Fruit fly (Drosophila melanogaster) whole organism, embryonic: ENCODE measurements around the gene dome.
A peak's percentile ranks its signal among the peaks of the same experiment; 100 is the strongest.

Experiments used
- CG12391 ChIP-seq: fragments of 200-800 bp; sonication (Bioruptor generic); optimal IDR thresholded peaks from 3 replicates; lab custom pipeline; 2018; ENCODE audit warnings: missing biosample characterization, mild to moderate bottlenecking, missing genetic modification characterization, moderate library complexity
- CG12659 ChIP-seq: fragments of 200-800 bp; sonication (Bioruptor generic); optimal IDR thresholded peaks from 3 replicates; lab custom pipeline; 2017; ENCODE audit warnings: mild to moderate bottlenecking, missing biosample characterization, missing genetic modification reagents, missing genetic modification characterization
- CG13287 ChIP-seq: fragments of 200-800 bp; sonication (Bioruptor generic); IDR thresholded peaks from 2 replicates; pipeline ENCODE4 v1.3.6; 2022; ENCODE audit warnings: missing biosample characterization, missing genetic modification characterization; ENCODE audit not compliant: partially characterized antibody
- CG15696 ChIP-seq: fragments of 200-800 bp; sonication (Bioruptor generic); optimal IDR thresholded peaks from 2 replicates; lab custom pipeline; 2019; ENCODE audit warnings: missing biosample characterization, mild to moderate bottlenecking, missing genetic modification characterization, moderate library complexity
- CG16813 ChIP-seq: fragments of 200-800 bp; sonication (Bioruptor generic); IDR thresholded peaks from 3 replicates; pipeline ENCODE4 v1.3.6; 2022; ENCODE audit warnings: missing biosample characterization, missing genetic modification characterization; ENCODE audit not compliant: partially characterized antibody
- CG17568 ChIP-seq: fragments of 200-800 bp; sonication (Bioruptor generic); optimal IDR thresholded peaks from 2 replicates; lab custom pipeline; 2018; ENCODE audit warnings: missing biosample characterization, mild to moderate bottlenecking, missing genetic modification characterization, moderate library complexity
- CG17829 ChIP-seq: fragments of 200-800 bp; optimal IDR thresholded peaks from 2 replicates; lab custom pipeline; 2019; ENCODE audit warnings: missing biosample characterization, mild to moderate bottlenecking, missing genetic modification characterization, moderate library complexity
- CG18262 ChIP-seq: fragments of 200-800 bp; optimal IDR thresholded peaks from 3 replicates; lab custom pipeline; 2019; ENCODE audit warnings: missing biosample characterization, mild to moderate bottlenecking, missing genetic modification characterization, moderate library complexity
- CG2129 ChIP-seq: fragments of 200-800 bp; sonication (Bioruptor generic); IDR thresholded peaks from 2 replicates; pipeline ENCODE4 v1.3.6; 2022; ENCODE audit warnings: missing biosample characterization, missing genetic modification characterization; ENCODE audit not compliant: partially characterized antibody
- CG30020 ChIP-seq: fragments of 200-800 bp; optimal IDR thresholded peaks from 2 replicates; lab custom pipeline; 2019; ENCODE audit warnings: missing biosample characterization, mild to moderate bottlenecking, missing genetic modification characterization, moderate library complexity
- CG30403 ChIP-seq: fragments of 200-800 bp; sonication (Bioruptor generic); optimal IDR thresholded peaks from 3 replicates; lab custom pipeline; 2016; ENCODE audit warnings: missing biosample characterization, missing genetic modification characterization
- CG30431 ChIP-seq: fragments of 200-800 bp; sonication (Bioruptor generic); optimal IDR thresholded peaks from 2 replicates; lab custom pipeline; 2017; ENCODE audit warnings: missing biosample characterization, missing genetic modification characterization
- CG34422 ChIP-seq: fragments of 200-800 bp; sonication (Bioruptor generic); IDR thresholded peaks from 3 replicates; pipeline ENCODE4 v1.3.6; 2022; ENCODE audit warnings: missing biosample characterization, missing genetic modification characterization
- CG3995 ChIP-seq: fragments of 200-800 bp; sonication (Bioruptor generic); optimal IDR thresholded peaks from 3 replicates; lab custom pipeline; 2016; ENCODE audit warnings: missing biosample characterization, missing genetic modification characterization
- CG4424 ChIP-seq: fragments of 200-800 bp; sonication (Bioruptor generic); optimal IDR thresholded peaks from 3 replicates; lab custom pipeline; 2016; ENCODE audit warnings: missing biosample characterization, missing genetic modification characterization
- CG4617 ChIP-seq: fragments of 200-800 bp; sonication (Bioruptor generic); optimal IDR thresholded peaks from 3 replicates; lab custom pipeline; 2016; ENCODE audit warnings: missing biosample characterization, missing genetic modification characterization, borderline replicate concordance
- CG5245 ChIP-seq: fragments of 200-800 bp; sonication (Bioruptor generic); optimal IDR thresholded peaks from 3 replicates; lab custom pipeline; 2016; ENCODE audit warnings: missing biosample characterization, missing genetic modification characterization
- CG6791 ChIP-seq: fragments of 200-800 bp; sonication (Bioruptor generic); IDR thresholded peaks from 3 replicates; pipeline ENCODE4 v1.3.6; 2022; ENCODE audit warnings: missing biosample characterization, missing genetic modification characterization; ENCODE audit not compliant: partially characterized antibody
- CG9437 ChIP-seq: fragments of 200-800 bp; sonication (Bioruptor generic); optimal IDR thresholded peaks from 2 replicates; lab custom pipeline; 2018; ENCODE audit warnings: missing biosample characterization, mild to moderate bottlenecking, missing genetic modification characterization
- Dek ChIP-seq: fragments of 200-800 bp; sonication (Bioruptor generic); optimal IDR thresholded peaks from 3 replicates; lab custom pipeline; 2019; ENCODE audit warnings: missing biosample characterization, mild to moderate bottlenecking, missing genetic modification characterization, moderate library complexity
- Dll ChIP-seq: fragments of 200-800 bp; sonication (Bioruptor generic); IDR thresholded peaks from 4 replicates; pipeline ENCODE4 v1.3.6; 2022; ENCODE audit warnings: missing biosample characterization, missing genetic modification characterization; ENCODE audit not compliant: partially characterized antibody
- Drgx ChIP-seq: fragments of 200-800 bp; sonication (Bioruptor generic); IDR thresholded peaks from 2 replicates; pipeline ENCODE4 v1.3.6; 2022; ENCODE audit warnings: missing biosample characterization, missing genetic modification characterization
- E2f2 ChIP-seq: fragments of 200-800 bp; sonication (Bioruptor generic); IDR thresholded peaks from 2 replicates; pipeline ENCODE4 v1.3.6; 2022; ENCODE audit warnings: missing biosample characterization, missing genetic modification characterization
- ERR ChIP-seq: fragments of 200-800 bp; sonication (Bioruptor generic); optimal IDR thresholded peaks from 2 replicates; lab custom pipeline; 2016; ENCODE audit warnings: missing biosample characterization, missing genetic modification characterization
- Elba2 ChIP-seq: fragments of 200-800 bp; sonication (Bioruptor generic); optimal IDR thresholded peaks from 3 replicates; lab custom pipeline; 2016; ENCODE audit warnings: missing biosample characterization, missing genetic modification characterization
- Fer1 ChIP-seq: fragments of 200-800 bp; sonication (Bioruptor generic); optimal IDR thresholded peaks from 2 replicates; lab custom pipeline; 2017; ENCODE audit warnings: missing biosample characterization, mild to moderate bottlenecking, missing genetic modification characterization
- HLHmδ ChIP-seq: fragments of 200-800 bp; sonication (Bioruptor generic); optimal IDR thresholded peaks from 2 replicates; lab custom pipeline; 2018; ENCODE audit warnings: missing biosample characterization, mild to moderate bottlenecking, missing genetic modification characterization, moderate library complexity
- Med ChIP-seq: fragments of 200-800 bp; sonication (Bioruptor generic); peaks from one replicate; lab custom pipeline; 2016; ENCODE audit warnings: missing biosample characterization, missing genetic modification characterization, mild to moderate bottlenecking, inconsistent platforms, moderate library complexity
- NfI ChIP-seq: fragments of 200-800 bp; sonication (Bioruptor generic); optimal IDR thresholded peaks from 3 replicates; lab custom pipeline; 2018; ENCODE audit warnings: missing biosample characterization, mild to moderate bottlenecking, missing genetic modification characterization, moderate library complexity
- Opbp ChIP-seq: fragments of 200-800 bp; sonication (Bioruptor generic); IDR thresholded peaks from 3 replicates; pipeline ENCODE4 v1.3.6; 2022; ENCODE audit warnings: missing biosample characterization, missing genetic modification characterization; ENCODE audit not compliant: partially characterized antibody
- PHDP ChIP-seq: fragments of 200-800 bp; sonication (Bioruptor generic); optimal IDR thresholded peaks from 3 replicates; lab custom pipeline; 2018; ENCODE audit warnings: missing biosample characterization, mild to moderate bottlenecking, missing genetic modification characterization, moderate library complexity
- Rfx ChIP-seq: fragments of 200-800 bp; sonication (Bioruptor generic); IDR thresholded peaks from 2 replicates; pipeline ENCODE4 v1.3.6; 2022; ENCODE audit warnings: missing biosample characterization, missing genetic modification characterization
- Scr ChIP-seq: fragments of 200-800 bp; sonication (Bioruptor generic); IDR thresholded peaks from 2 replicates; pipeline ENCODE4 v1.3.6; 2022; ENCODE audit warnings: missing biosample characterization, missing genetic modification characterization; ENCODE audit not compliant: partially characterized antibody
- Sin3A ChIP-seq: fragments of >200 bp; optimal IDR thresholded peaks from 2 replicates; lab custom pipeline; 2018
- amos ChIP-seq: fragments of 200-800 bp; sonication (Bioruptor generic); IDR thresholded peaks from 2 replicates; pipeline ENCODE4 v1.3.6; 2022; ENCODE audit warnings: missing biosample characterization, missing genetic modification characterization; ENCODE audit not compliant: partially characterized antibody
- ci ChIP-seq: fragments of 200-800 bp; sonication (Bioruptor generic); IDR thresholded peaks from 3 replicates; pipeline ENCODE4 v1.3.6; 2022; ENCODE audit warnings: missing biosample characterization, missing genetic modification characterization
- da ChIP-seq: fragments of 200-800 bp; sonication (Bioruptor generic); optimal IDR thresholded peaks from 2 replicates; lab custom pipeline; 2016; ENCODE audit warnings: missing biosample characterization, missing genetic modification characterization
- gcm2 ChIP-seq: fragments of 200-800 bp; sonication (Bioruptor generic); optimal IDR thresholded peaks from 2 replicates; lab custom pipeline; 2016; ENCODE audit warnings: missing biosample characterization, missing genetic modification characterization
- gem ChIP-seq: fragments of 200-800 bp; sonication (Bioruptor generic); optimal IDR thresholded peaks from 2 replicates; lab custom pipeline; 2019; ENCODE audit warnings: missing biosample characterization, mild to moderate bottlenecking, missing genetic modification characterization, moderate library complexity
- grau ChIP-seq: fragments of 200-800 bp; optimal IDR thresholded peaks from 3 replicates; lab custom pipeline; 2019; ENCODE audit warnings: missing biosample characterization, mild to moderate bottlenecking, missing genetic modification characterization, moderate library complexity
- inv ChIP-seq: fragments of 200-800 bp; sonication (Bioruptor generic); IDR thresholded peaks from 2 replicates; pipeline ENCODE4 v1.3.6; 2022; ENCODE audit warnings: missing biosample characterization, missing genetic modification characterization; ENCODE audit not compliant: partially characterized antibody
- kah ChIP-seq: fragments of 200-800 bp; sonication (Bioruptor generic); optimal IDR thresholded peaks from 2 replicates; lab custom pipeline; 2018; ENCODE audit warnings: missing biosample characterization, mild to moderate bottlenecking, missing genetic modification characterization
- ken ChIP-seq: fragments of 200-800 bp; sonication (Bioruptor generic); IDR thresholded peaks from 3 replicates; pipeline ENCODE4 v1.3.6; 2022; ENCODE audit warnings: missing biosample characterization, missing genetic modification characterization
- pzg ChIP-seq: fragments of 200-800 bp; sonication (Bioruptor generic); optimal IDR thresholded peaks from 3 replicates; lab custom pipeline; 2018; ENCODE audit warnings: missing biosample characterization, mild to moderate bottlenecking, missing genetic modification characterization, moderate library complexity
- row ChIP-seq: fragments of 200-800 bp; sonication (Bioruptor generic); IDR thresholded peaks from 3 replicates; pipeline ENCODE4 v1.3.6; 2022; ENCODE audit warnings: missing biosample characterization, missing genetic modification characterization
- slbo ChIP-seq: fragments of 200-800 bp; sonication (Bioruptor generic); IDR thresholded peaks from 2 replicates; pipeline ENCODE4 v1.3.6; 2022; ENCODE audit warnings: missing biosample characterization, missing genetic modification characterization
- slp2 ChIP-seq: fragments of 200-800 bp; sonication (Bioruptor generic); optimal IDR thresholded peaks from 2 replicates; lab custom pipeline; 2016; ENCODE audit warnings: missing biosample characterization, missing genetic modification characterization
- sob ChIP-seq: fragments of 200-800 bp; sonication (Bioruptor generic); IDR thresholded peaks from 2 replicates; pipeline ENCODE4 v1.3.6; 2022; ENCODE audit warnings: missing biosample characterization, missing genetic modification characterization
- unpg ChIP-seq: fragments of 200-800 bp; sonication (Bioruptor generic); optimal IDR thresholded peaks from 3 replicates; lab custom pipeline; 2018; ENCODE audit warnings: missing biosample characterization, mild to moderate bottlenecking, missing genetic modification characterization, moderate library complexity

The dome gene

dm6 chrX:19701611-19702010 lies 18.3 kb upstream of the dome start, which contains the start of gene Tcs4 (continued):
- TF ChIP-seq CG6791 (GFP tag; lab: Robert Waterston, UW), result peak; percentile 72; the same call in 2 of the 3 replicates
- TF ChIP-seq CG30403 (GFP tag; lab: Kevin White, UChicago), result peak; percentile 44
- TF ChIP-seq Fer1 (GFP tag; lab: Kevin White, UChicago), result peak; percentile 5
- TF ChIP-seq inv (GFP tag; lab: Robert Waterston, UW), result 0 out of 2 replicates have a peak, but pooled peaks have one; percentile 7
- TF ChIP-seq CG30020 (tag; lab: Kevin White, UChicago), result peak; percentile 56
- TF ChIP-seq Drgx (GFP tag; lab: Robert Waterston, UW), result 0 out of 2 replicates have a peak, but pooled peaks have one; percentile 6
- TF ChIP-seq ken, result 0 out of 3 replicates have a peak, but pooled peaks have one; percentile 4
- peak; percentile 59; the same call in 2 of the 4 replicates for TF ChIP-seq Dll (GFP tag; lab: Robert Waterston, UW)
- TF ChIP-seq CG13287 (GFP tag; lab: Robert Waterston, UW), result peak; percentile 77
- peak; percentile 34; the same call in 1 of the 3 replicates for TF ChIP-seq CG34422 (GFP tag; lab: Robert Waterston, UW)
- TF ChIP-seq slbo (GFP tag; lab: Robert Waterston, UW), result peak; percentile 20; the same call in 1 of the 2 replicates
- TF ChIP-seq row (GFP tag; lab: Robert Waterston, UW), result peak; percentile 76
- TF ChIP-seq CG17829 (tag; lab: Kevin White, UChicago), result peak; percentile 57
- TF ChIP-seq CG3995 (GFP tag; lab: Kevin White, UChicago), result no peak
- TF ChIP-seq CG16813 (GFP tag; lab: Robert Waterston, UW), result peak; percentile 42; the same call in 2 of the 3 replicates
- 0 out of 2 replicates have a peak, but pooled peaks have one; percentile 29 for TF ChIP-seq Rfx
- TF ChIP-seq CG12659, result peak; percentile 39
- TF ChIP-seq CG9437 (GFP tag; lab: Kevin White, UChicago), result no peak
- TF ChIP-seq ERR (GFP tag; lab: Kevin White, UChicago), result no peak
- peak; percentile 57; the same call in 2 of the 3 replicates for TF ChIP-seq ci (GFP tag; lab: Robert Waterston, UW)
- TF ChIP-seq Scr (GFP tag; lab: Robert Waterston, UW), result peak; percentile 59
- TF ChIP-seq NfI (GFP tag; lab: Kevin White, UChicago), result peak; percentile 17
- peak; percentile 44 for TF ChIP-seq PHDP (tag; lab: Kevin White, UChicago)
- TF ChIP-seq Dek (tag; lab: Kevin White, UChicago), result peak; percentile 15
- peak; percentile 10 for TF ChIP-seq CG4424 (GFP tag; lab: Kevin White, UChicago)
- TF ChIP-seq pzg (GFP tag; lab: Kevin White, UChicago), result peak; percentile 43
- TF ChIP-seq CG5245 (GFP tag; lab: Kevin White, UChicago), result no peak
- TF ChIP-seq slp2 (GFP tag; lab: Kevin White, UChicago), result no peak
- TF ChIP-seq CG2129 (GFP tag; lab: Robert Waterston, UW), result no peak
- peak; percentile 48 for TF ChIP-seq grau (tag; lab: Kevin White, UChicago)
- TF ChIP-seq sob (GFP tag; lab: Robert Waterston, UW), result 0 out of 2 replicates have a peak, but pooled peaks have one; percentile 19
- peak; percentile 37 for TF ChIP-seq CG18262 (tag; lab: Kevin White, UChicago)
- TF ChIP-seq gem (tag; lab: Kevin White, UChicago), result peak; percentile 71
- peak; percentile 63 for TF ChIP-seq CG12391 (tag; lab: Kevin White, UChicago)
- TF ChIP-seq CG17568 (GFP tag; lab: Kevin White, UChicago), result no peak
- peak; percentile 58; the same call in 2 of the 3 replicates for TF ChIP-seq Opbp (GFP tag; lab: Robert Waterston, UW)
- TF ChIP-seq Sin3A (lab: Kevin White, UChicago), result peak; percentile 12
- peak; percentile 46; the same call in 1 of the 2 replicates for TF ChIP-seq amos (GFP tag; lab: Robert Waterston, UW)
- TF ChIP-seq E2f2 (GFP tag; lab: Robert Waterston, UW), result peak; percentile 51
- TF ChIP-seq CG15696 (tag; lab: Kevin White, UChicago), result peak; percentile 30
- TF ChIP-seq HLHmδ, result no peak
- peak; percentile 45 for TF ChIP-seq unpg (GFP tag; lab: Kevin White, UChicago)
- TF ChIP-seq kah (GFP tag; lab: Kevin White, UChicago), result no peak
- no peak for TF ChIP-seq gcm2
- TF ChIP-seq CG4617 (GFP tag; lab: Kevin White, UChicago), result peak; percentile 20
- TF ChIP-seq Med, result peak; percentile 76
- TF ChIP-seq Elba2 (GFP tag; lab: Kevin White, UChicago), result peak; percentile 25
- TF ChIP-seq CG30431 (GFP tag; lab: Kevin White, UChicago), result no peak
- TF ChIP-seq da, result no peak
